Fruit fly (Drosophila melanogaster) whole organism, embryonic: Measurements from ENCODE around the gene CG7627.

Experiments
- Ada2b ChIP-seq: fragments of 200-800 bp; sonication (Bioruptor generic); IDR thresholded peaks from 2 replicates; pipeline ENCODE4 v1.3.6; 2022; ENCODE audit warnings: missing biosample characterization, missing genetic modification characterization
- Awh ChIP-seq: fragments of 200-800 bp; sonication (Bioruptor generic); IDR thresholded peaks from 2 replicates; pipeline ENCODE4, ENCODE4 v1.3.6; 2022; ENCODE audit warnings: missing biosample characterization, missing genetic modification characterization
- Bdp1 ChIP-seq: fragments of 200-800 bp; sonication (Bioruptor generic); optimal IDR thresholded peaks from 3 replicates; lab custom pipeline; 2016; ENCODE audit warnings: missing biosample characterization, missing genetic modification characterization
- BtbVII ChIP-seq: fragments of 200-800 bp; sonication (Bioruptor generic); optimal IDR thresholded peaks from 3 replicates; lab custom pipeline; 2017; ENCODE audit warnings: missing biosample characterization, mild to moderate bottlenecking, missing genetic modification characterization
- CG10979 ChIP-seq: fragments of 200-800 bp; sonication (Bioruptor generic); optimal IDR thresholded peaks from 2 replicates; lab custom pipeline; 2018; ENCODE audit warnings: missing biosample characterization, mild to moderate bottlenecking, missing genetic modification characterization, moderate library complexity
- CG11247 ChIP-seq: fragments of 200-800 bp; sonication (Bioruptor generic); IDR thresholded peaks from 2 replicates; pipeline ENCODE4 v1.3.6; 2022; ENCODE audit warnings: missing biosample characterization, missing genetic modification characterization
- CG11398 ChIP-seq: fragments of 200-800 bp; sonication (Bioruptor generic); optimal IDR thresholded peaks from 2 replicates; lab custom pipeline; 2016; ENCODE audit warnings: missing biosample characterization, missing genetic modification characterization
- CG12659 ChIP-seq: fragments of 200-800 bp; sonication (Bioruptor generic); optimal IDR thresholded peaks from 3 replicates; lab custom pipeline; 2017; ENCODE audit warnings: mild to moderate bottlenecking, missing biosample characterization, missing genetic modification reagents, missing genetic modification characterization
- CG13287 ChIP-seq: fragments of 200-800 bp; sonication (Bioruptor generic); IDR thresholded peaks from 2 replicates; pipeline ENCODE4 v1.3.6; 2022; ENCODE audit warnings: missing biosample characterization, missing genetic modification characterization; ENCODE audit not compliant: partially characterized antibody
- CG14710 ChIP-seq: fragments of 200-800 bp; sonication (Bioruptor generic); optimal IDR thresholded peaks from 3 replicates; lab custom pipeline; 2019; ENCODE audit warnings: missing biosample characterization, mild to moderate bottlenecking, missing genetic modification characterization, moderate library complexity
- CG17361 ChIP-seq: fragments of 200-800 bp; sonication (Bioruptor generic); IDR thresholded peaks from 3 replicates; pipeline ENCODE4 v1.3.6; 2022; ENCODE audit warnings: missing biosample characterization, missing genetic modification characterization
- CG17385 ChIP-seq: fragments of 200-800 bp; sonication (Bioruptor generic); optimal IDR thresholded peaks from 3 replicates; lab custom pipeline; 2018; ENCODE audit warnings: missing biosample characterization, mild to moderate bottlenecking, missing genetic modification characterization
- CG1792 ChIP-seq: fragments of 200-800 bp; sonication (Bioruptor generic); optimal IDR thresholded peaks from 2 replicates; lab custom pipeline; 2016; ENCODE audit warnings: missing biosample characterization, missing genetic modification characterization
- CG18619 ChIP-seq: fragments of 200-800 bp; sonication (Bioruptor generic); optimal IDR thresholded peaks from 3 replicates; lab custom pipeline; 2017; ENCODE audit warnings: missing biosample characterization, mild to moderate bottlenecking, missing genetic modification characterization
- CG3838 ChIP-seq: fragments of 200-800 bp; sonication (Bioruptor generic); optimal IDR thresholded peaks from 3 replicates; lab custom pipeline; 2016; ENCODE audit warnings: missing biosample characterization, missing genetic modification characterization
- CG4360 ChIP-seq: fragments of 200-800 bp; sonication (Bioruptor generic); IDR thresholded peaks from 2 replicates; pipeline ENCODE4 v1.3.6; 2022; ENCODE audit warnings: missing biosample characterization, missing genetic modification characterization
- CG4730 ChIP-seq: fragments of 200-800 bp; sonication (Bioruptor generic); IDR thresholded peaks from 2 replicates; pipeline ENCODE4 v1.3.6; 2022; ENCODE audit warnings: missing biosample characterization, missing genetic modification characterization
- CG6175 ChIP-seq: fragments of 200-800 bp; sonication (Bioruptor generic); IDR thresholded peaks from 3 replicates; pipeline ENCODE4 v1.3.6; 2022; ENCODE audit warnings: missing biosample characterization, missing genetic modification characterization
- CG6254 ChIP-seq: fragments of 200-800 bp; sonication (Bioruptor generic); optimal IDR thresholded peaks from 3 replicates; lab custom pipeline; 2017; ENCODE audit warnings: mild to moderate bottlenecking, missing biosample characterization, missing genetic modification reagents, missing genetic modification characterization
- CG7271 ChIP-seq: fragments of 200-800 bp; sonication (Bioruptor generic); optimal IDR thresholded peaks from 2 replicates; lab custom pipeline; 2018; ENCODE audit warnings: missing biosample characterization, mild to moderate bottlenecking, missing genetic modification characterization, moderate library complexity
- CG7928 ChIP-seq: fragments of 200-800 bp; sonication (Bioruptor generic); optimal IDR thresholded peaks from 2 replicates; lab custom pipeline; 2017; ENCODE audit warnings: missing biosample characterization, mild to moderate bottlenecking, missing genetic modification characterization
- CG7963 ChIP-seq: fragments of 200-800 bp; sonication (Bioruptor generic); IDR thresholded peaks from 3 replicates; pipeline ENCODE4 v1.3.6; 2022; ENCODE audit warnings: missing biosample characterization, missing genetic modification characterization; ENCODE audit not compliant: partially characterized antibody
- Chrac-16 ChIP-seq: fragments of 200-800 bp; sonication (Bioruptor generic); optimal IDR thresholded peaks from 3 replicates; lab custom pipeline; 2016; ENCODE audit warnings: missing biosample characterization, missing genetic modification characterization
- CkIIα-i1 ChIP-seq: fragments of 200-800 bp; sonication (Bioruptor generic); IDR thresholded peaks from 2 replicates; pipeline ENCODE4 v1.3.6; 2022; ENCODE audit warnings: missing biosample characterization, missing genetic modification characterization
- Dll ChIP-seq: fragments of 200-800 bp; sonication (Bioruptor generic); IDR thresholded peaks from 4 replicates; pipeline ENCODE4 v1.3.6; 2022; ENCODE audit warnings: missing biosample characterization, missing genetic modification characterization; ENCODE audit not compliant: partially characterized antibody
- E2f1 ChIP-seq: fragments of 200-800 bp; sonication (Bioruptor generic); IDR thresholded peaks from 2 replicates; pipeline ENCODE4 v1.3.6; 2022; ENCODE audit warnings: missing biosample characterization, missing genetic modification characterization
- Ets65A ChIP-seq: fragments of 200-800 bp; sonication (Bioruptor generic); peaks from one replicate; lab custom pipeline; 2016; ENCODE audit warnings: missing biosample characterization, missing genetic modification characterization
- HLH4C ChIP-seq: fragments of 200-800 bp; sonication (Bioruptor generic); IDR thresholded peaks from 3 replicates; pipeline ENCODE4 v1.3.6; 2022; ENCODE audit warnings: missing biosample characterization, missing genetic modification characterization; ENCODE audit not compliant: partially characterized antibody
- Meics ChIP-seq: fragments of 200-800 bp; sonication (Bioruptor generic); optimal IDR thresholded peaks from 2 replicates; lab custom pipeline; 2017; ENCODE audit warnings: missing biosample characterization, mild to moderate bottlenecking, missing genetic modification characterization
- Nf-YC ChIP-seq: fragments of 200-800 bp; optimal IDR thresholded peaks from 3 replicates; lab custom pipeline; 2019; ENCODE audit warnings: missing biosample characterization, mild to moderate bottlenecking, missing genetic modification characterization, moderate library complexity
- Opbp ChIP-seq: fragments of 200-800 bp; sonication (Bioruptor generic); IDR thresholded peaks from 3 replicates; pipeline ENCODE4 v1.3.6; 2022; ENCODE audit warnings: missing biosample characterization, missing genetic modification characterization; ENCODE audit not compliant: partially characterized antibody
- Pdp1 ChIP-seq, 2 experiments: fragments of 200-800 bp; sonication (Bioruptor generic); optimal IDR thresholded peaks; 3 replicates each; lab custom pipeline; 2016; ENCODE audit warnings: missing biosample characterization in 2 of 2, missing genetic modification characterization in 2 of 2, mild to moderate bottlenecking in 1 of 2, moderate library complexity in 1 of 2
- Poxn ChIP-seq: fragments of 200-800 bp; sonication (Bioruptor generic); IDR thresholded peaks from 2 replicates; pipeline ENCODE4 v1.3.6; 2022; ENCODE audit warnings: missing biosample characterization, missing genetic modification characterization
- Ptx1 ChIP-seq: fragments of 200-800 bp; sonication (Bioruptor generic); IDR thresholded peaks from 2 replicates; pipeline ENCODE4 v1.3.6; 2022; ENCODE audit warnings: missing biosample characterization, missing genetic modification characterization
- Scr ChIP-seq: fragments of 200-800 bp; sonication (Bioruptor generic); IDR thresholded peaks from 2 replicates; pipeline ENCODE4 v1.3.6; 2022; ENCODE audit warnings: missing biosample characterization, missing genetic modification characterization; ENCODE audit not compliant: partially characterized antibody
- Ssrp ChIP-seq: fragments of 200-800 bp; sonication (Bioruptor generic); optimal IDR thresholded peaks from 2 replicates; lab custom pipeline; 2018; ENCODE audit warnings: missing biosample characterization, mild to moderate bottlenecking, missing genetic modification characterization, moderate library complexity
- YL-1 ChIP-seq: fragments of 200-800 bp; sonication (Bioruptor generic); optimal IDR thresholded peaks from 3 replicates; lab custom pipeline; 2017; ENCODE audit warnings: missing biosample characterization, mild to moderate bottlenecking, missing genetic modification characterization
- cas ChIP-seq: fragments of 200-800 bp; sonication (Bioruptor generic); IDR thresholded peaks from 2 replicates; pipeline ENCODE4 v1.3.6; 2022; ENCODE audit warnings: missing biosample characterization, missing genetic modification characterization
- chif ChIP-seq, 2 experiments: fragments of 200-800 bp; sonication (Bioruptor generic); optimal IDR thresholded peaks; 3 replicates each; lab custom pipeline; 2016; ENCODE audit warnings: missing biosample characterization in 2 of 2, missing genetic modification characterization in 2 of 2
- dmrt99B ChIP-seq: fragments of 200-800 bp; sonication (Bioruptor generic); optimal IDR thresholded peaks from 2 replicates; lab custom pipeline; 2018; ENCODE audit warnings: missing biosample characterization, mild to moderate bottlenecking, missing genetic modification characterization, moderate library complexity
- exex ChIP-seq: fragments of 200-800 bp; sonication (Bioruptor generic); optimal IDR thresholded peaks from 4 replicates; lab custom pipeline; 2018; ENCODE audit warnings: missing biosample characterization, mild to moderate bottlenecking, missing genetic modification characterization, moderate library complexity
- hth ChIP-seq: fragments of >200 bp; optimal IDR thresholded peaks from 2 replicates; lab custom pipeline; 2017; ENCODE audit warnings: inconsistent platforms
- lab ChIP-seq: fragments of 200-800 bp; sonication (Bioruptor generic); optimal IDR thresholded peaks from 3 replicates; lab custom pipeline; 2017; ENCODE audit warnings: missing biosample characterization, missing genetic modification characterization, mild to moderate bottlenecking, moderate library complexity, missing genetic modification reagents
- nerfin-1 ChIP-seq: fragments of 200-800 bp; sonication (Bioruptor generic); optimal IDR thresholded peaks from 3 replicates; lab custom pipeline; 2019; ENCODE audit warnings: missing biosample characterization, mild to moderate bottlenecking, missing genetic modification characterization, moderate library complexity
- nerfin-2 ChIP-seq: fragments of 200-800 bp; sonication (Bioruptor generic); IDR thresholded peaks from 2 replicates; pipeline ENCODE4 v1.3.6; 2022; ENCODE audit warnings: missing biosample characterization, missing genetic modification characterization; ENCODE audit not compliant: partially characterized antibody
- org-1 ChIP-seq: fragments of 200-800 bp; sonication (Bioruptor generic); optimal IDR thresholded peaks from 2 replicates; lab custom pipeline; 2017; ENCODE audit warnings: missing biosample characterization, missing genetic modification characterization
- pros ChIP-seq: fragments of 200-800 bp; sonication (Bioruptor generic); optimal IDR thresholded peaks from 3 replicates; lab custom pipeline; 2019; ENCODE audit warnings: missing biosample characterization, mild to moderate bottlenecking, missing genetic modification characterization, moderate library complexity
- stwl ChIP-seq: fragments of 200-800 bp; sonication (Bioruptor generic); optimal IDR thresholded peaks from 3 replicates; lab custom pipeline; 2018; ENCODE audit warnings: missing biosample characterization, mild to moderate bottlenecking, missing genetic modification characterization, moderate library complexity
- unc-4 ChIP-seq: fragments of 200-800 bp; sonication (Bioruptor generic); IDR thresholded peaks from 2 replicates; pipeline ENCODE4 v1.3.6; 2022; ENCODE audit warnings: missing biosample characterization, missing genetic modification characterization; ENCODE audit not compliant: partially characterized antibody

CG7627 gene

dm6 chr2L:8399863-8400598 lies 37.8 kb upstream of the CG7627 start, which contains the start of gene CG31898:
Gene CG31898, plus strand, starts transcription at chr2L:8400421.
- TF ChIP-seq CG1792 (GFP tag; lab: Kevin White, UChicago), result no peak
- peak; percentile 31; the same call in 1 of the 2 replicates for TF ChIP-seq CG13287
- TF ChIP-seq Opbp (GFP tag; lab: Robert Waterston, UW), result no peak
- TF ChIP-seq pros (GFP tag; lab: Kevin White, UChicago), result no peak
- no peak for TF ChIP-seq org-1
- no peak for TF ChIP-seq hth
- TF ChIP-seq Ada2b (GFP tag; lab: Robert Waterston, UW), result no peak
- TF ChIP-seq CG18619, result no peak
- peak; percentile 34 for TF ChIP-seq exex (tag; lab: Kevin White, UChicago)
- TF ChIP-seq Bdp1 (GFP tag; lab: Kevin White, UChicago), result no peak
- 0 out of 2 replicates have a peak, but pooled peaks have one; percentile 26 for TF ChIP-seq unc-4 (GFP tag; lab: Robert Waterston, UW)
- no peak for TF ChIP-seq CG7271 (tag; lab: Kevin White, UChicago)
- peak; percentile 52; the same call in 2 of the 4 replicates for TF ChIP-seq Dll (GFP tag; lab: Robert Waterston, UW)
- TF ChIP-seq Pdp1 (GFP tag; optimal IDR thresholded peaks at IDR 0.05; lab: Kevin White, UChicago), result no peak
- peak; percentile 99 for TF ChIP-seq CG14710 (tag; lab: Kevin White, UChicago)
- no peak for TF ChIP-seq CG4360 (GFP tag; lab: Robert Waterston, UW)
- TF ChIP-seq CG4730 (GFP tag; lab: Robert Waterston, UW), result no peak
- no peak for TF ChIP-seq CG11247
- no peak for TF ChIP-seq Poxn
- TF ChIP-seq CG6254, result no peak
- TF ChIP-seq CG6175, result no peak
- no peak for TF ChIP-seq cas (GFP tag; lab: Robert Waterston, UW)
- no peak for TF ChIP-seq Chrac-16 (GFP tag; lab: Kevin White, UChicago)
- TF ChIP-seq CG17361 (GFP tag; lab: Robert Waterston, UW), result 0 out of 3 replicates have a peak, but pooled peaks have one; percentile 10
- TF ChIP-seq BtbVII, result no peak
- no peak for TF ChIP-seq Ets65A (GFP tag; lab: Kevin White, UChicago)
- peak; percentile 41; the same call in 1 of the 2 replicates for TF ChIP-seq Scr (GFP tag; lab: Robert Waterston, UW)
- TF ChIP-seq Ptx1, result no peak
- peak; percentile 1 for TF ChIP-seq CG12659
- no peak for TF ChIP-seq Nf-YC
- no peak for TF ChIP-seq Awh (GFP tag; lab: Robert Waterston, UW)
- no peak for TF ChIP-seq lab (GFP tag; lab: Kevin White, UChicago)
- peak; percentile 58 for TF ChIP-seq stwl (tag; lab: Kevin White, UChicago)
- no peak for TF ChIP-seq CkIIα-i1
- no peak for TF ChIP-seq CG7963 (GFP tag; lab: Robert Waterston, UW)
- no peak for TF ChIP-seq CG10979
- TF ChIP-seq Meics (GFP tag; lab: Kevin White, UChicago), result no peak
- no peak for TF ChIP-seq Ssrp (tag; lab: Kevin White, UChicago)
- no peak for TF ChIP-seq CG17385 (GFP tag; lab: Kevin White, UChicago)
- TF ChIP-seq dmrt99B (tag; lab: Kevin White, UChicago), result no peak
- no peak for TF ChIP-seq CG7928
- TF ChIP-seq CG11398 (GFP tag; lab: Kevin White, UChicago), result no peak
- TF ChIP-seq YL-1, result no peak
- TF ChIP-seq CG3838 (GFP tag; lab: Kevin White, UChicago), result no peak
- peak; percentile 45; the same call in 1 of the 3 replicates for TF ChIP-seq HLH4C
- no peak for TF ChIP-seq E2f1 (GFP tag; lab: Robert Waterston, UW)
- TF ChIP-seq nerfin-1 (tag; lab: Kevin White, UChicago), result no peak
- TF ChIP-seq nerfin-2 (GFP tag; lab: Robert Waterston, UW), result peak; percentile 48; the same call in 1 of the 2 replicates
- TF ChIP-seq chif (GFP tag; optimal IDR thresholded peaks at IDR 0.05; lab: Kevin White, UChicago), result no peak
